Worm (Caenorhabditis elegans) whole organism, late embryonic: ENCODE measurements around the gene T05C1.2.

ENCODE experiments used
- F13H6.1 ChIP-seq: sonication (generic microtip); optimal IDR thresholded peaks from 2 replicates; lab custom pipeline; 2016; ENCODE audit warnings: missing genetic modification characterization, missing compliant biosample characterization
- Y22D7AL.16 ChIP-seq: sonication (generic microtip); optimal IDR thresholded peaks from 2 replicates; lab custom pipeline; 2016; ENCODE audit warnings: missing genetic modification characterization, missing compliant biosample characterization
- ama-1 ChIP-seq: fragments of 150-350 bp; optimal IDR thresholded peaks from 2 replicates; lab custom pipeline; 2014
- ceh-14 ChIP-seq: sonication (generic microtip); optimal IDR thresholded peaks from 2 replicates; lab custom pipeline; 2016; ENCODE audit warnings: missing genotype, missing genetic modification characterization, missing compliant biosample characterization
- ceh-19 ChIP-seq: fragments of 200-800 bp; sonication (Bioruptor generic); optimal IDR thresholded peaks from 2 replicates; lab custom pipeline; 2018; ENCODE audit warnings: mild to moderate bottlenecking, missing genetic modification characterization, missing compliant biosample characterization
- ceh-24 ChIP-seq: sonication (generic microtip); optimal IDR thresholded peaks from 2 replicates; lab custom pipeline; 2016; ENCODE audit warnings: mild to moderate bottlenecking, missing genetic modification characterization, missing compliant biosample characterization
- ceh-45 ChIP-seq: fragments of 200-800 bp; sonication (Bioruptor generic); IDR thresholded peaks from 2 replicates; pipeline ENCODE4 v1.3.6; 2022; ENCODE audit warnings: missing genetic modification reagents, missing genetic modification characterization, missing compliant biosample characterization
- ceh-48 ChIP-seq: sonication (generic microtip); optimal IDR thresholded peaks from 2 replicates; lab custom pipeline; 2016; ENCODE audit warnings: missing genetic modification characterization, inconsistent platforms, missing compliant biosample characterization
- che-1 ChIP-seq: sonication (generic microtip); optimal IDR thresholded peaks from 2 replicates; lab custom pipeline; 2016; ENCODE audit warnings: mild to moderate bottlenecking, missing genetic modification characterization, missing compliant biosample characterization
- dmd-4 ChIP-seq: sonication (generic microtip); optimal IDR thresholded peaks from 2 replicates; lab custom pipeline; 2016; ENCODE audit warnings: borderline replicate concordance, missing genetic modification characterization, missing compliant biosample characterization
- elt-4 ChIP-seq: sonication (generic microtip); optimal IDR thresholded peaks from 2 replicates; lab custom pipeline; 2016; ENCODE audit warnings: missing genetic modification characterization, missing compliant biosample characterization
- ets-4 ChIP-seq: sonication (generic microtip); optimal IDR thresholded peaks from 2 replicates; lab custom pipeline; 2016; ENCODE audit warnings: missing genetic modification characterization, missing compliant biosample characterization
- eyg-1 ChIP-seq: sonication (generic microtip); optimal IDR thresholded peaks from 2 replicates; lab custom pipeline; 2016; ENCODE audit warnings: missing genotype, missing genetic modification characterization, missing compliant biosample characterization
- fax-1 ChIP-seq: sonication (generic microtip); optimal IDR thresholded peaks from 2 replicates; lab custom pipeline; 2016; ENCODE audit warnings: missing genotype, missing genetic modification characterization, missing compliant biosample characterization
- fkh-10 ChIP-seq: fragments of 150-350 bp; optimal IDR thresholded peaks from 2 replicates; lab custom pipeline; 2014; ENCODE audit warnings: missing biosample characterization, missing genetic modification reagents, missing genetic modification characterization
- hlh-13 ChIP-seq: fragments of 200-800 bp; sonication (Bioruptor generic); optimal IDR thresholded peaks from 2 replicates; lab custom pipeline; 2018; ENCODE audit warnings: mild to moderate bottlenecking, missing genetic modification characterization, missing compliant biosample characterization
- hlh-8 ChIP-seq: sonication (generic microtip); optimal IDR thresholded peaks from 2 replicates; lab custom pipeline; 2016; ENCODE audit warnings: missing genotype, missing genetic modification characterization, missing compliant biosample characterization
- mec-3 ChIP-seq: sonication (generic microtip); optimal IDR thresholded peaks from 2 replicates; lab custom pipeline; 2016; ENCODE audit warnings: borderline replicate concordance, missing genetic modification characterization, missing compliant biosample characterization
- nfya-1 ChIP-seq: sonication (generic microtip); optimal IDR thresholded peaks from 2 replicates; lab custom pipeline; 2017; ENCODE audit warnings: missing genetic modification characterization, mild to moderate bottlenecking, missing compliant biosample characterization, antibody characterized with exemption, moderate library complexity
- nhr-11 ChIP-seq: fragments of 150-350 bp; optimal IDR thresholded peaks from 2 replicates; lab custom pipeline; 2014; ENCODE audit warnings: missing biosample characterization, missing genetic modification characterization
- npax-4 ChIP-seq: sonication (generic microtip); optimal IDR thresholded peaks from 2 replicates; lab custom pipeline; 2016; ENCODE audit warnings: missing genetic modification characterization, missing compliant biosample characterization
- pag-3 ChIP-seq: sonication (generic microtip); optimal IDR thresholded peaks from 2 replicates; lab custom pipeline; 2016; ENCODE audit warnings: missing compliant biosample characterization, missing genetic modification characterization, borderline replicate concordance
- pat-9 ChIP-seq: fragments of 200-800 bp; sonication (Bioruptor generic); optimal IDR thresholded peaks from 2 replicates; lab custom pipeline; 2018; ENCODE audit warnings: mild to moderate bottlenecking, missing genetic modification characterization, moderate library complexity, missing compliant biosample characterization
- pax-1 ChIP-seq: fragments of 150-350 bp; optimal IDR thresholded peaks from 2 replicates; lab custom pipeline; 2014; ENCODE audit warnings: missing biosample characterization, missing genetic modification characterization
- pha-2 ChIP-seq: sonication (generic microtip); optimal IDR thresholded peaks from 2 replicates; lab custom pipeline; 2017; ENCODE audit warnings: mild to moderate bottlenecking, missing genetic modification characterization, missing compliant biosample characterization
- pha-4 ChIP-seq: fragments of 150-350 bp; optimal IDR thresholded peaks from 2 replicates; lab custom pipeline; 2018; ENCODE audit warnings: missing biosample characterization, missing genetic modification reagents, missing genetic modification characterization
- pqm-1 ChIP-seq: sonication (generic microtip); optimal IDR thresholded peaks from 2 replicates; lab custom pipeline; 2016; ENCODE audit warnings: missing genetic modification characterization, missing compliant biosample characterization
- sox-2 ChIP-seq: fragments of 200-800 bp; sonication (Bioruptor generic); IDR thresholded peaks from 2 replicates; pipeline ENCODE4 v1.3.6; 2022; ENCODE audit warnings: missing genetic modification reagents, missing genetic modification characterization, missing compliant biosample characterization
- sox-4 ChIP-seq: sonication (generic microtip); optimal IDR thresholded peaks from 2 replicates; lab custom pipeline; 2017; ENCODE audit warnings: mild to moderate bottlenecking, missing genetic modification characterization, inconsistent platforms, missing compliant biosample characterization
- syd-9 ChIP-seq: sonication (generic microtip); optimal IDR thresholded peaks from 2 replicates; lab custom pipeline; 2016; ENCODE audit warnings: mild to moderate bottlenecking, missing genetic modification characterization, moderate library complexity, missing compliant biosample characterization
- unc-3 ChIP-seq, 2 experiments: fragments of 200-800 bp in 1 of 2; sonication (Bioruptor generic) in 1 of 2; sonication (generic microtip) in 1 of 2; conservative IDR thresholded peaks in 1 of 2; optimal IDR thresholded peaks in 1 of 2; 2 replicates each; pipeline versions ENCODE4 v1.3.6 to Lab custom; 2016 to 2022; ENCODE audit warnings: missing compliant biosample characterization in 2 of 2, missing genetic modification characterization in 2 of 2, missing genetic modification reagents in 1 of 2
- unc-42 ChIP-seq: sonication (generic microtip); optimal IDR thresholded peaks from 2 replicates; lab custom pipeline; 2016; ENCODE audit warnings: missing genotype, missing genetic modification characterization, missing compliant biosample characterization
- unc-86 ChIP-seq: sonication (generic microtip); optimal IDR thresholded peaks from 2 replicates; lab custom pipeline; 2016; ENCODE audit warnings: missing genetic modification characterization, missing compliant biosample characterization
- zip-5 ChIP-seq: sonication (generic microtip); optimal IDR thresholded peaks from 2 replicates; lab custom pipeline; 2016; ENCODE audit warnings: missing genetic modification characterization, missing compliant biosample characterization
- ztf-16 ChIP-seq: sonication (generic microtip); optimal IDR thresholded peaks from 2 replicates; lab custom pipeline; 2017; ENCODE audit warnings: missing genetic modification characterization, missing compliant biosample characterization

The T05C1.2 gene

ce11 chrII:4478303-4478702, 3.6 kb downstream of the T05C1.2 start, which contains the start of gene T05C1.1:
Gene T05C1.1, plus strand, starts transcription at chrII:4478603.
- TF ChIP-seq mec-3 (tag; lab: Kevin White, UChicago): no peak
- TF ChIP-seq unc-3 (GFP tag; conservative IDR thresholded peaks at IDR 0.05; lab: Robert Waterston, UW): no peak
- no peak for TF ChIP-seq unc-3 (tag; optimal IDR thresholded peaks at IDR 0.05; lab: Kevin White, UChicago)
- no peak for TF ChIP-seq ceh-24
- TF ChIP-seq sox-4: no peak
- no peak for TF ChIP-seq unc-42 (tag; lab: Kevin White, UChicago)
- TF ChIP-seq hlh-13 (GFP tag; lab: Kevin White, UChicago): no peak
- TF ChIP-seq F13H6.1 (tag; lab: Kevin White, UChicago): no peak
- no peak for TF ChIP-seq ceh-48 (tag; lab: Kevin White, UChicago)
- no peak for TF ChIP-seq zip-5 (tag; lab: Kevin White, UChicago)

ce11 chrII:4474005-4474655, 7.8 kb downstream of the T05C1.2 start:
- TF ChIP-seq pha-2 (tag; lab: Kevin White, UChicago) (no peak), eyg-1 (tag; lab: Kevin White, UChicago) (no peak), fkh-10 (GFP tag; lab: Kevin White, UChicago) (no peak), unc-3 (GFP tag; conservative IDR thresholded peaks at IDR 0.05; lab: Robert Waterston, UW) (no peak), unc-3 (tag; optimal IDR thresholded peaks at IDR 0.05; lab: Kevin White, UChicago) (no peak), nfya-1 (tag; lab: Kevin White, UChicago) (no peak), sox-2 (GFP tag; lab: Robert Waterston, UW) (no peak), pag-3 (tag; lab: Kevin White, UChicago) (no peak), dmd-4 (tag; lab: Kevin White, UChicago) (no peak), ztf-16 (tag; lab: Kevin White, UChicago) (no peak), ceh-19 (GFP tag; lab: Kevin White, UChicago) (no peak), ets-4 (tag; lab: Kevin White, UChicago) (no peak), ceh-45 (no peak)

- TF ChIP-seq che-1 (tag; lab: Kevin White, UChicago): no peak
- no peak for TF ChIP-seq pag-3 (tag; lab: Kevin White, UChicago)
- no peak for TF ChIP-seq Y22D7AL.16 (tag; lab: Kevin White, UChicago)
- no peak for TF ChIP-seq ceh-48 (tag; lab: Kevin White, UChicago)
- no peak for TF ChIP-seq F13H6.1 (tag; lab: Kevin White, UChicago)
- TF ChIP-seq hlh-8 (tag; lab: Kevin White, UChicago): no peak
- TF ChIP-seq ceh-24: no peak
- TF ChIP-seq pat-9: no peak
- TF ChIP-seq ama-1: no peak
- TF ChIP-seq ceh-45: no peak
- TF ChIP-seq unc-86 (tag; lab: Kevin White, UChicago): no peak
- TF ChIP-seq ceh-14 (tag; lab: Kevin White, UChicago): no peak
- TF ChIP-seq dmd-4 (tag; lab: Kevin White, UChicago): no peak
- no peak for TF ChIP-seq pha-4 (tag; lab: Kevin White, UChicago)
Observed at ce11 chrII:4470972-4471645, 10.8 kb downstream of the T05C1.2 start, which contains the start of gene W06B4.1. Gene W06B4.1, plus strand, starts transcription at chrII:4471595.

- no peak for TF ChIP-seq elt-4 (tag; lab: Kevin White, UChicago)
- no peak for TF ChIP-seq nhr-11 (tag; lab: Kevin White, UChicago)
- TF ChIP-seq fax-1 (tag; lab: Kevin White, UChicago): no peak
- no peak for TF ChIP-seq npax-4 (tag; lab: Kevin White, UChicago)
- TF ChIP-seq ceh-45: no peak
- TF ChIP-seq ceh-24: no peak
- no peak for TF ChIP-seq pqm-1 (tag; lab: Kevin White, UChicago)
- TF ChIP-seq ceh-48 (tag; lab: Kevin White, UChicago): no peak
- no peak for TF ChIP-seq hlh-8 (tag; lab: Kevin White, UChicago)
- TF ChIP-seq syd-9 (tag; lab: Kevin White, UChicago): no peak
- TF ChIP-seq pax-1 (tag; lab: Kevin White, UChicago): no peak
Observed at ce11 chrII:4468897-4469459, 12.9 kb downstream of the T05C1.2 start.
